Worm (Caenorhabditis elegans): Measurements from ENCODE around the gene math-18.
"Not testable (repeated sequence)": the region's sequence is repeated elsewhere in the genome, so short reads cannot be mapped to it uniquely, and the experiment has no call there.

Gene math-18

DNA sequence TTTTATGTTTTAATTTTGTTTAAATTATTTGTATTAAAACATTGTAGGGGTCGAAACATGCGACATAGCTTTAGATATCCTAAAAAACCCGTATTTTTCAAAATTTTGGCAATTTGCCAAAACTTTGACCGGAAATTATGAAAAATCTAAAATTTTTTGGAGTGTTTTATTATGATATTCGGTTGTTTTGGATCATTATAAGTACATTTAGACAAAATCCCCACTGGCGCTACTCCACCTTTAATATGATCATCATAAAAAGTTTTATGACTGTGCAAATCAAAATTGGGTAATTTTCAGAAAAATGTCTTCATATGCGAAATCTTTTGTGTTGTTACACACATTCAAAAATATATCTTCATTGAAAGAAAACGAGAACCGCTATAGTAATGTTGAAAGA lies at the start of gene math-18:
math-18 (plus strand) TSS at position 301 of the 400 bp plus-strand sequence.
- TF ChIP-seq ceh-36 (tag; optimal IDR thresholded peaks at IDR 0.05); aly-1 (tag; optimal IDR thresholded peaks at IDR 0.05); ama-1 (optimal IDR thresholded peaks at IDR 0.05): not testable (repeated sequence)

DNA sequence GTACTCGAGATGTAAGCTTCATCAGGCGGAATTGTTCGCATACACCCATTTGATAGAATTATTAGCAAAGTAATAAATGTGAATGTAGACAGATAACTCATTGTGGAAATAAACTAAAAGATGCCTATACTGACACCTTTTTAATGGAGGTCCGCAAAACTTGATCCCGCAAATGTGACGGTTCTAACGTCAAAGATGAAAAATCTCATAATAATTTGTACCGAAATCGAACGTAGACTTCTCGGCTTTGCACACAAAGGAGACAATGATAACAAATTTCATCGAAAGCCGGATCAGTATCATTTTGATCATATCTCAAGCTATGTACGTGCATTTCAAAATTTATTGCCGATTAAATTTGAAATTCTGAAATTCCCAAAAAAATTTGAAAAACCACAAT lies 45.5 kb upstream of the math-18 start, which contains the start of gene R52.4:
R52.4 (minus strand) TSS at position 101 of the 400 bp plus-strand sequence.
- no peak for TF ChIP-seq ceh-13 (GFP tag; optimal IDR thresholded peaks at IDR 0.05)
- no peak for TF ChIP-seq aly-1 (tag; optimal IDR thresholded peaks at IDR 0.05)
- TF ChIP-seq pes-1 (GFP tag; IDR thresholded peaks at IDR 0.05): no peak
- TF ChIP-seq tbx-11 (GFP tag; IDR thresholded peaks at IDR 0.05): no peak
- TF ChIP-seq sea-1 (GFP tag; conservative IDR thresholded peaks at IDR 0.05): no peak
- TF ChIP-seq scrt-1 (GFP tag; IDR thresholded peaks at IDR 0.05): no peak
- TF ChIP-seq hmg-4 (GFP tag; optimal IDR thresholded peaks at IDR 0.05): no peak
- no peak for TF ChIP-seq tra-4 (tag; optimal IDR thresholded peaks at IDR 0.05)
- TF ChIP-seq ama-1 (optimal IDR thresholded peaks at IDR 0.05): no peak
- TF ChIP-seq flt-1 (GFP tag; IDR thresholded peaks at IDR 0.05): no peak
- TF ChIP-seq tbx-37 (GFP tag; conservative IDR thresholded peaks at IDR 0.05): no peak
- no peak for TF ChIP-seq ets-7 (tag; optimal IDR thresholded peaks at IDR 0.05)
- TF ChIP-seq hnd-1 (tag; optimal IDR thresholded peaks at IDR 0.05): no peak
- TF ChIP-seq F13C5.2 (tag; optimal IDR thresholded peaks at IDR 0.05): no peak
- TF ChIP-seq ceh-36 (tag; optimal IDR thresholded peaks at IDR 0.05): no peak
- no peak for TF ChIP-seq B0310.2 (tag; optimal IDR thresholded peaks at IDR 0.05)

DNA sequence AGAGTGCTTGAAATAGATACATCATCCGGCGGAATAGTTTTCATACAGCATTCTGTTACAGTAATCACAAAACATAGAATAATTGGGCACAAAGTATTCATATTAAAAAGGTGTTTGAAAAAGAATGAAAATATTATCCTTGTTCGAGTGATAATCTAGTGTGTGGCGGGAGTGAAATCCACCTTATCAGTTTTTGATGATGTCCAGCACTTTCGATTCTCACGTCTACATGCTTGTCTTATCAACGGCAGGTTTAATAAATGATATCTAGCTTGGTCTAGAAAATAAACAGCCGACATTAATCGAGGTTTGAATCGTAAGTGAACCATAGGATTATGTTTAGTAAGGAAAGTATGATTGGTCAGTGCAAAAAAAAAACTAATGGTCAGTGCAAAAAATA lies 43.9 kb upstream of the math-18 start, which contains the start of gene R52.5:
R52.5 (minus strand) TSS at position 101 of the 400 bp plus-strand sequence.
- TF ChIP-seq ceh-36 (tag; optimal IDR thresholded peaks at IDR 0.05) (no peak), tra-4 (tag; optimal IDR thresholded peaks at IDR 0.05) (no peak), hnd-1 (tag; optimal IDR thresholded peaks at IDR 0.05) (no peak), ets-7 (tag; optimal IDR thresholded peaks at IDR 0.05) (no peak), pes-1 (GFP tag; IDR thresholded peaks at IDR 0.05) (no peak)

DNA sequence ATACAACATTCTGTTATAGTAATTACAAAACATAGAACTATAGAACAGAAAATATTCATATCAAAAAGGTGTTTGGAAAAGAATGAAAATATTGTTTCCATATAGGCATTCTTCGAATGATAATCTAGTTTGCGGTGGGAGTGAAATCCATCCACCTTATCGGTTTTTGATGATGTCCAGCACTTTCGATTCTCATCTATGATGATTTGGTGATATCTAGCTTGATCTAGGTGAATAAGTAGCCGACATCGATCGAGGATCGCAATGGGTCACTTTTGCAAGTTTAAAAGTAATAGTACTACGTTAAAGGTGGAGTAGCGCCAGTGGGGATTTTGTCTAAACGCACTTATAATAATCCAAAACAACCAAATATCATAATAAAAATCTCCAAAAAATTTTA lies 40.9 kb upstream of the math-18 start, which contains the start of gene R52.6:
R52.6 (minus strand) TSS at position 101 of the 400 bp plus-strand sequence.
- TF ChIP-seq ama-1 (optimal IDR thresholded peaks at IDR 0.05) (no peak), flt-1 (GFP tag; IDR thresholded peaks at IDR 0.05) (no peak), ceh-36 (tag; optimal IDR thresholded peaks at IDR 0.05) (no peak), pes-1 (GFP tag; IDR thresholded peaks at IDR 0.05) (no peak), sea-1 (GFP tag; conservative IDR thresholded peaks at IDR 0.05) (no peak), B0310.2 (tag; optimal IDR thresholded peaks at IDR 0.05) (no peak), tbx-11 (GFP tag; IDR thresholded peaks at IDR 0.05) (no peak)

DNA sequence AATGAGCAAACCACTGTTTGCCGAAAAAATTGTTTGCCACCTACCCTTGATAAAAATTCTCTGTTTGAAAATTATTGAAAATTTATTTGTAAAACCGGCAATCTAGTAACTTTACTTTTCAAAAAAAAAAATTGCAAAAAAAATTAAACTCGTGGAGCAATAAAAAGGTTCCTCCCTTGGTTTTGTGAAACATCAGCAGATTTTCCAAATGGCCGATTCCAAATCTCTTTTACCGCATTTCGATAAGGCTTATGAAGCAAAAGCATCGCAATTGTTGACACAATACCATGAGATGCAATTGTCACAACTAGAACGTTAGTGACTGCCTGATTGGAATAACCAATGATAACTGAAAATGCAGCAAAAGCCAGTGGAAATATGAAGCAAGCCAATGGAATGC lies 39.3 kb upstream of the math-18 start:
- no peak for TF ChIP-seq hnd-1 (tag; optimal IDR thresholded peaks at IDR 0.05)
- no peak for TF ChIP-seq tbx-37 (GFP tag; conservative IDR thresholded peaks at IDR 0.05)

DNA sequence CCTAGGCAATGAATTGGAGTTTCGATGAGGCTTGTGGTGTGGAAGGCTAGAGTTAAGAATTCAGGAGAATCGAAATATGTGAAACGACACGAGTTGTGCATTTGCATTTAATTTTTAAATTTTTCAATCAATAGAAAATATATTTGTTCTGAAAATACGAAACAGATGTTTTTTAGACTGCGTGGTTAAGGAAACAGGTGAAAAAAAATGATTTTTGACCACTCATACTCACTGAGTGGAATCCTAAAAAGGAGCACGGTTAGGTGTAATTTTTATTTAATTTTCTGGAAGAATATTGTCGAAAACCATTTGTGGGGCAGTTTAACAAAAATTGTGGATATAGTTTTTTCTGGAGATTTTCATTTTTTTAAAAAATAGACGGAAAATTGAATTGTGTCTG lies 37.0 kb upstream of the math-18 start, which contains the start of gene srh-195:
srh-195 (minus strand) TSS at position 101 of the 400 bp plus-strand sequence.
- no peak for TF ChIP-seq sea-1 (GFP tag; conservative IDR thresholded peaks at IDR 0.05)
- TF ChIP-seq F13C5.2 (tag; optimal IDR thresholded peaks at IDR 0.05): no peak
- TF ChIP-seq ceh-36 (tag; optimal IDR thresholded peaks at IDR 0.05): no peak
- TF ChIP-seq flt-1 (GFP tag; IDR thresholded peaks at IDR 0.05): no peak

DNA sequence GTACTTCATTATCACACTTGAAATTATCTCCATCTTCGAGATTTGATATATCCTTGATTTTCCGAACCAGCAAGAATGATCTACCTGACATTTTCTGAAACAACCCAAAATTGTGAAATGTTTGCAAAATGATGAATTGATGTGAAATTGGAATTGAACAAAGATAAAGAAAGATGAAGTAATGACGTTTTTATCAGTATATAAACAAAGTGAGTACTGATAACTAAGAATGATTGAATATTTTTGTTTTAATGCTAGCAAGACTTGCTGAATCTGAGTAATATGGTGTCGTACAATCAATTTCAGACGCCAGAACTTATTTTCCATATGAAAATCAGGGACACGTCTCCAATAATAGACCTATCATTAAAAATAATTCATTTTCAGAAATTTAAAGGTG lies 31.7 kb upstream of the math-18 start, which contains the start of gene math-37:
math-37 (minus strand) TSS at position 101 of the 400 bp plus-strand sequence.
- TF ChIP-seq hmg-4 (GFP tag; optimal IDR thresholded peaks at IDR 0.05): no peak
- no peak for TF ChIP-seq F13C5.2 (tag; optimal IDR thresholded peaks at IDR 0.05)
- TF ChIP-seq ceh-36 (tag; optimal IDR thresholded peaks at IDR 0.05): no peak
- TF ChIP-seq ceh-13 (GFP tag; optimal IDR thresholded peaks at IDR 0.05): no peak
- TF ChIP-seq sea-1 (GFP tag; conservative IDR thresholded peaks at IDR 0.05): no peak
- TF ChIP-seq hnd-1 (tag; optimal IDR thresholded peaks at IDR 0.05): no peak
- TF ChIP-seq aly-1 (tag; optimal IDR thresholded peaks at IDR 0.05): no peak
- TF ChIP-seq scrt-1 (GFP tag; IDR thresholded peaks at IDR 0.05): no peak
- TF ChIP-seq hmbx-1 (tag; optimal IDR thresholded peaks at IDR 0.05): no peak
- no peak for TF ChIP-seq pes-1 (GFP tag; IDR thresholded peaks at IDR 0.05)
- no peak for TF ChIP-seq tra-4 (tag; optimal IDR thresholded peaks at IDR 0.05)
- no peak for TF ChIP-seq tbx-11 (GFP tag; IDR thresholded peaks at IDR 0.05)
- no peak for TF ChIP-seq tbx-37 (GFP tag; conservative IDR thresholded peaks at IDR 0.05)
- no peak for TF ChIP-seq ets-7 (tag; optimal IDR thresholded peaks at IDR 0.05)
- TF ChIP-seq ama-1 (optimal IDR thresholded peaks at IDR 0.05): no peak
- no peak for TF ChIP-seq flt-1 (GFP tag; IDR thresholded peaks at IDR 0.05)
- TF ChIP-seq B0310.2 (tag; optimal IDR thresholded peaks at IDR 0.05): no peak

DNA sequence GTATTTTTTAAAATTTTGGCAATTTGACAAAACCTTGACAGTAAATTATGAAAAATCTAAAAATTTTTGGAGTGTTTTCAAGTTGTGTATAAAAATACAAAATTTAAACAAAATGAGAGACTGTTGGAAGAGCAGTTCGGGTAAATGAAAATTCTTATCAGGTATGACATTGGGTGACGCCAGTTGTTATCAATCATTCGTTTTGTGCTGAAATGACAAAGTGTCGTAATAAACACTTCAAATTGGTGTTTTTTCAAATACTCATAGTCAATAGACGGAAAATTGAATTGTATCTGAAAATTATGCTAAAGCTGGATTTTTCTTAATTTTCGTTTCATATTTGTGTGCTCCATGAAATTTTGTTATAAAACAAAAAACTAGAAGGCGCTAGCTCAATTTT lies 31.0 kb upstream of the math-18 start:
- TF ChIP-seq hmg-4 (GFP tag; optimal IDR thresholded peaks at IDR 0.05) (no peak), aly-1 (tag; optimal IDR thresholded peaks at IDR 0.05) (no peak), hnd-1 (tag; optimal IDR thresholded peaks at IDR 0.05) (no peak), sea-1 (GFP tag; conservative IDR thresholded peaks at IDR 0.05) (no peak), tbx-11 (GFP tag; IDR thresholded peaks at IDR 0.05) (no peak), pes-1 (GFP tag; IDR thresholded peaks at IDR 0.05) (no peak), F13C5.2 (tag; optimal IDR thresholded peaks at IDR 0.05) (no peak), ceh-13 (GFP tag; optimal IDR thresholded peaks at IDR 0.05) (no peak)

DNA sequence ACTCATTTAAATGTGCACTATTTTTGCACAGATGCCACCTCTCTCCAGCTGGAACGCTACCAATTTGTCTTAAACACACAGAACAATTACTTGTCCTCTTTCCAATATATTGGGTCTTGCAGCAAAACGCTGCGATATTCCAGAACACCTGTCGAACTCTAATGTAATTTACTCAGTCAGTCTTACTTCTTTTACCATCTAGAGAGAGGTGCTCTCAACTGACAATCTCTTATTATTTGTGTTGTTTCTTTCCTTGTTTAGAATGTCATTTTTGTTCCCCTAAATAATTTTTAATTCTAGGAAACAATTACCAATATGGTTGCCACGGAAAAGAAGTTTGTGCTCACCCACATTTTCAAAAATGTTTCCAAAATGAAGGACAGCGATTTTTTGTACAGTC lies 23.0 kb upstream of the math-18 start, which contains the start of gene sdz-28:
sdz-28 (plus strand) TSS at position 301 of the 400 bp plus-strand sequence.
- no peak for TF ChIP-seq ama-1 (optimal IDR thresholded peaks at IDR 0.05)
- no peak for TF ChIP-seq tbx-11 (GFP tag; IDR thresholded peaks at IDR 0.05)
- no peak for TF ChIP-seq sea-1 (GFP tag; conservative IDR thresholded peaks at IDR 0.05)
- TF ChIP-seq ets-7 (tag; optimal IDR thresholded peaks at IDR 0.05): no peak
- no peak for TF ChIP-seq hnd-1 (tag; optimal IDR thresholded peaks at IDR 0.05)
- TF ChIP-seq B0310.2 (tag; optimal IDR thresholded peaks at IDR 0.05): no peak
- no peak for TF ChIP-seq flt-1 (GFP tag; IDR thresholded peaks at IDR 0.05)
- no peak for TF ChIP-seq hmbx-1 (tag; optimal IDR thresholded peaks at IDR 0.05)
- no peak for TF ChIP-seq ceh-13 (GFP tag; optimal IDR thresholded peaks at IDR 0.05)
- no peak for TF ChIP-seq aly-1 (tag; optimal IDR thresholded peaks at IDR 0.05)
- no peak for TF ChIP-seq F13C5.2 (tag; optimal IDR thresholded peaks at IDR 0.05)
- TF ChIP-seq scrt-1 (GFP tag; IDR thresholded peaks at IDR 0.05): no peak
- no peak for TF ChIP-seq ceh-36 (tag; optimal IDR thresholded peaks at IDR 0.05)
- TF ChIP-seq hmg-4 (GFP tag; optimal IDR thresholded peaks at IDR 0.05): no peak
- no peak for TF ChIP-seq tra-4 (tag; optimal IDR thresholded peaks at IDR 0.05)
- TF ChIP-seq tbx-37 (GFP tag; conservative IDR thresholded peaks at IDR 0.05): no peak
- no peak for TF ChIP-seq pes-1 (GFP tag; IDR thresholded peaks at IDR 0.05)
